Worm (Caenorhabditis elegans) whole organism, L4 larva: ENCODE data around the gene decr-1.1.

Source experiments
- T20F7.1 ChIP-seq: fragments of 200-800 bp; sonication (Bioruptor generic); optimal IDR thresholded peaks from 2 replicates; lab custom pipeline; 2018; ENCODE audit warnings: mild to moderate bottlenecking, missing genetic modification characterization, missing compliant biosample characterization
- ZK546.5 ChIP-seq, 2 experiments: sonication (generic microtip); optimal IDR thresholded peaks; 2 replicates each; lab custom pipeline; 2017; ENCODE audit warnings: missing biosample characterization in 2 of 2, missing genetic modification characterization in 2 of 2
- aha-1 ChIP-seq: fragments of 150-350 bp; peaks from one replicate; lab custom pipeline; 2014; ENCODE audit warnings: missing biosample characterization, missing genetic modification characterization
- arid-1 ChIP-seq: fragments of 200-800 bp; sonication (Bioruptor generic); conservative IDR thresholded peaks from 2 replicates; pipeline ENCODE4 v1.3.6; 2022; ENCODE audit warnings: missing genetic modification reagents, missing genetic modification characterization, missing compliant biosample characterization
- ceh-20 ChIP-seq: fragments of 200-800 bp; sonication (Bioruptor generic); IDR thresholded peaks from 2 replicates; pipeline ENCODE4 v1.3.6; 2022; ENCODE audit warnings: missing genetic modification reagents, missing genetic modification characterization, missing compliant biosample characterization
- ceh-32 ChIP-seq: sonication (generic microtip); optimal IDR thresholded peaks from 2 replicates; lab custom pipeline; 2016; ENCODE audit warnings: mild to moderate bottlenecking, missing genetic modification characterization, missing compliant biosample characterization; ENCODE audit not compliant: poor library complexity
- ceh-62 ChIP-seq: sonication (generic microtip); optimal IDR thresholded peaks from 2 replicates; lab custom pipeline; 2017; ENCODE audit warnings: missing biosample characterization, missing genetic modification characterization
- ceh-82 ChIP-seq: sonication (generic microtip); optimal IDR thresholded peaks from 2 replicates; lab custom pipeline; 2017; ENCODE audit warnings: missing biosample characterization, missing genetic modification characterization
- ces-1 ChIP-seq: fragments of 150-350 bp; sonication (generic microtip); optimal IDR thresholded peaks from 4 replicates; lab custom pipeline; 2014; ENCODE audit warnings: missing biosample characterization, missing genetic modification reagents, missing genetic modification characterization
- ctbp-1 ChIP-seq: fragments of 200-800 bp; sonication (Bioruptor generic); IDR thresholded peaks from 2 replicates; pipeline ENCODE4 v1.3.6; 2022; ENCODE audit warnings: missing genetic modification reagents, missing genetic modification characterization, missing compliant biosample characterization
- daf-16 ChIP-seq, 3 experiments: sonication (generic microtip); optimal IDR thresholded peaks; 2 replicates each; lab custom pipeline; 2016 to 2017; ENCODE audit warnings: missing genetic modification characterization in 3 of 3, missing genetic modification reagents in 3 of 3, mild to moderate bottlenecking in 2 of 3, missing compliant biosample characterization in 2 of 3, missing biosample characterization in 1 of 3, moderate library complexity in 1 of 3
- daf-8 ChIP-seq: fragments of 200-800 bp; sonication (Bioruptor generic); IDR thresholded peaks from 2 replicates; pipeline ENCODE4 v1.3.6; 2022; ENCODE audit warnings: missing genetic modification characterization, missing compliant biosample characterization
- dmd-6 ChIP-seq: fragments of 200-800 bp; sonication (Bioruptor generic); IDR thresholded peaks from 2 replicates; pipeline ENCODE4 v1.3.6; 2022; ENCODE audit warnings: missing genetic modification reagents, missing genetic modification characterization, missing compliant biosample characterization
- dpl-1 ChIP-seq: fragments of 150-350 bp; optimal IDR thresholded peaks from 2 replicates; lab custom pipeline; 2014; ENCODE audit warnings: missing biosample characterization, missing genetic modification reagents, missing genetic modification characterization
- dve-1 ChIP-seq: sonication (generic microtip); optimal IDR thresholded peaks from 2 replicates; lab custom pipeline; 2017; ENCODE audit warnings: antibody characterized with exemption, mild to moderate bottlenecking, missing genetic modification characterization, missing compliant biosample characterization; ENCODE audit not compliant: insufficient read depth
- egl-43 ChIP-seq: fragments of 200-800 bp; sonication (Bioruptor generic); IDR thresholded peaks from 2 replicates; pipeline ENCODE4 v1.3.6; 2022; ENCODE audit warnings: missing genetic modification reagents, missing genetic modification characterization, missing compliant biosample characterization
- hlh-11 ChIP-seq: fragments of 200-800 bp; sonication (Bioruptor generic); optimal IDR thresholded peaks from 2 replicates; lab custom pipeline; 2018; ENCODE audit warnings: mild to moderate bottlenecking, missing genetic modification characterization, missing compliant biosample characterization
- hlh-30 ChIP-seq: sonication (generic microtip); optimal IDR thresholded peaks from 2 replicates; lab custom pipeline; 2017; ENCODE audit warnings: antibody characterized with exemption, mild to moderate bottlenecking, missing genetic modification characterization, missing compliant biosample characterization; ENCODE audit not compliant: insufficient read depth
- hmg-1.1 ChIP-seq: fragments of 200-800 bp; sonication (Bioruptor generic); IDR thresholded peaks from 2 replicates; pipeline ENCODE4 v1.3.6; 2022; ENCODE audit warnings: missing genetic modification reagents, missing genetic modification characterization, missing compliant biosample characterization
- lin-1 ChIP-seq: fragments of 200-800 bp; sonication (Bioruptor generic); IDR thresholded peaks from 2 replicates; pipeline ENCODE4 v1.3.6; 2022; ENCODE audit warnings: missing genetic modification reagents, missing genetic modification characterization, missing compliant biosample characterization
- lin-38 ChIP-seq: fragments of 200-800 bp; sonication (Bioruptor generic); IDR thresholded peaks from 2 replicates; pipeline ENCODE4 v1.3.6; 2022; ENCODE audit warnings: missing genetic modification reagents, missing genetic modification characterization, missing compliant biosample characterization
- lin-39 ChIP-seq: fragments of 150-350 bp; optimal IDR thresholded peaks from 2 replicates; lab custom pipeline; 2014; ENCODE audit warnings: missing biosample characterization, missing genetic modification reagents, missing genetic modification characterization
- mdt-29 ChIP-seq: fragments of 200-800 bp; sonication (Bioruptor generic); IDR thresholded peaks from 2 replicates; pipeline ENCODE4 v1.3.6; 2022; ENCODE audit warnings: missing genetic modification reagents, missing genetic modification characterization, missing compliant biosample characterization
- mes-2 ChIP-seq: sonication (generic microtip); optimal IDR thresholded peaks from 2 replicates; lab custom pipeline; 2016; ENCODE audit warnings: missing genotype, mild to moderate bottlenecking, missing genetic modification characterization, missing compliant biosample characterization; ENCODE audit not compliant: poor library complexity, severe bottlenecking
- mxl-2 ChIP-seq: fragments of 200-800 bp; sonication (Bioruptor generic); conservative IDR thresholded peaks from 2 replicates; pipeline ENCODE4 v1.3.6; 2022; ENCODE audit warnings: missing genetic modification reagents, missing genetic modification characterization, missing compliant biosample characterization
- nhr-10 ChIP-seq: fragments of 150-350 bp; optimal IDR thresholded peaks from 2 replicates; lab custom pipeline; 2014; ENCODE audit warnings: missing biosample characterization, missing genetic modification characterization
- nhr-11 ChIP-seq: fragments of 150-350 bp; optimal IDR thresholded peaks from 2 replicates; lab custom pipeline; 2014; ENCODE audit warnings: missing biosample characterization, missing genetic modification characterization
- nhr-237 ChIP-seq: sonication (generic microtip); optimal IDR thresholded peaks from 2 replicates; lab custom pipeline; 2017; ENCODE audit warnings: missing biosample characterization, missing genetic modification characterization
- nhr-28 ChIP-seq: fragments of 150-350 bp; optimal IDR thresholded peaks from 2 replicates; lab custom pipeline; 2014; ENCODE audit warnings: missing biosample characterization, missing genetic modification characterization
- nhr-41 ChIP-seq: fragments of 200-800 bp; sonication (Bioruptor generic); IDR thresholded peaks from 2 replicates; pipeline ENCODE4 v1.3.6; 2022; ENCODE audit warnings: missing genetic modification reagents, missing genetic modification characterization, missing compliant biosample characterization
- nhr-42 ChIP-seq: fragments of 200-800 bp; sonication (Bioruptor generic); IDR thresholded peaks from 2 replicates; pipeline ENCODE4 v1.3.6; 2022; ENCODE audit warnings: missing genetic modification characterization, missing compliant biosample characterization
- nhr-77 ChIP-seq: fragments of 150-350 bp; optimal IDR thresholded peaks from 2 replicates; lab custom pipeline; 2014; ENCODE audit warnings: missing biosample characterization, missing genetic modification characterization
- pha-4 ChIP-seq, 2 experiments: fragments of 150-350 bp in 1 of 2; fragments of 200-800 bp in 1 of 2; sonication (Bioruptor generic) in 1 of 2; IDR thresholded peaks in 1 of 2; optimal IDR thresholded peaks in 1 of 2; 2 replicates each; pipeline versions ENCODE4 v1.3.6 to Lab custom; 2014 to 2022; ENCODE audit warnings: missing genetic modification characterization in 2 of 2, missing genetic modification reagents in 2 of 2, missing biosample characterization in 1 of 2, missing compliant biosample characterization in 1 of 2
- pqm-1 ChIP-seq: sonication (generic microtip); optimal IDR thresholded peaks from 2 replicates; lab custom pipeline; 2017; ENCODE audit warnings: missing biosample characterization, missing genetic modification characterization
- saeg-2 ChIP-seq: fragments of 200-800 bp; sonication (Bioruptor generic); IDR thresholded peaks from 2 replicates; pipeline ENCODE4 v1.3.6; 2022; ENCODE audit warnings: missing genetic modification reagents, missing genetic modification characterization, missing compliant biosample characterization
- sdz-12 ChIP-seq: fragments of 200-800 bp; sonication (Bioruptor generic); optimal IDR thresholded peaks from 2 replicates; lab custom pipeline; 2018; ENCODE audit warnings: mild to moderate bottlenecking, missing genetic modification characterization, missing compliant biosample characterization
- set-16 ChIP-seq: fragments of 200-800 bp; sonication (Bioruptor generic); IDR thresholded peaks from 2 replicates; pipeline ENCODE4 v1.3.6; 2022; ENCODE audit warnings: missing genetic modification reagents, missing genetic modification characterization, missing compliant biosample characterization
- snpc-4 ChIP-seq: fragments of 150-350 bp; optimal IDR thresholded peaks from 2 replicates; lab custom pipeline; 2014; ENCODE audit warnings: missing biosample characterization, missing genetic modification characterization
- unc-62 ChIP-seq, 3 experiments: fragments of 150-350 bp in 1 of 3; sonication (generic microtip); optimal IDR thresholded peaks in 2 of 3; peaks in 1 of 3; 1 replicate in 1 of 3; 2 replicates in 2 of 3; lab custom pipeline; 2014 to 2017; ENCODE audit warnings: missing biosample characterization in 3 of 3, missing genetic modification characterization in 3 of 3, missing genetic modification reagents in 3 of 3, missing genotype in 1 of 3
- zfp-3 ChIP-seq: fragments of 200-800 bp; sonication (Bioruptor generic); conservative IDR thresholded peaks from 2 replicates; pipeline ENCODE4 v1.3.6; 2022; ENCODE audit warnings: missing genetic modification reagents, missing genetic modification characterization, missing compliant biosample characterization

decr-1.1 gene

DNA sequence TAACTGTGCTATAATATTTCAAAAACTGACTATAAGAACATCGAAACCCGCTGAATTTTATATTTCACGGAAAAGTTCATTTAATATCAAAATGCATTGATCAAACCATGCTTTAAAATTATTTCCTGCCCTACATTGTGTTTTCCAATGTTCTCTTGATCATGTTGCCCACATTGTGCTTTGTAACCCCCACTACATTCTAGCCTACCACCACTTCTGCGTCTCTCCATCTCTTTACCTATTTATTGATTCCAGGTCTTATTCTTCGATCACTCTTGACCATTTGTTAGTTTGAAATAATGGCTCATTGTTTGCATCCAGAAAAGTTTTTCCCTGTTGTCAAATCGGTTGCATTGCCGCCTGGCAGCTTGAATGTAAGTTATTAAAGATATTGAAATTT is at the start of gene decr-1.1:
decr-1.1 (plus strand) TSS at position 210 of the 400 bp plus-strand sequence.
- peak; percentile 95 for TF ChIP-seq aha-1 (tag; lab: Kevin White, UChicago)
- TF ChIP-seq set-16 (GFP tag; lab: Robert Waterston, UW): no peak
- TF ChIP-seq pqm-1 (tag; lab: Kevin White, UChicago): peak; percentile 12
- TF ChIP-seq hmg-1.1: no peak
- no peak for TF ChIP-seq daf-8 (GFP tag; lab: Robert Waterston, UW)
- peak; percentile 55 for TF ChIP-seq nhr-77
- TF ChIP-seq ctbp-1 (GFP tag; lab: Robert Waterston, UW): no peak
- peak; percentile 17 for TF ChIP-seq dve-1 (tag; lab: Kevin White, UChicago)
- TF ChIP-seq T20F7.1 (GFP tag; lab: Kevin White, UChicago): peak; percentile 28
- peak; percentile 20 for TF ChIP-seq hlh-11 (tag; lab: Kevin White, UChicago)
- TF ChIP-seq hlh-30 (tag; lab: Kevin White, UChicago): peak; percentile 23
- TF ChIP-seq daf-16 (GFP tag; optimal IDR thresholded peaks at IDR 0.05; lab: Kevin White, UChicago): no peak
- TF ChIP-seq daf-16 (tag; optimal IDR thresholded peaks at IDR 0.05; lab: Kevin White, UChicago): peak; percentile 74
- TF ChIP-seq nhr-28: peak; percentile 95
- TF ChIP-seq nhr-10: peak; percentile 19
- TF ChIP-seq dmd-6 (GFP tag; lab: Robert Waterston, UW): peak; percentile 56

DNA sequence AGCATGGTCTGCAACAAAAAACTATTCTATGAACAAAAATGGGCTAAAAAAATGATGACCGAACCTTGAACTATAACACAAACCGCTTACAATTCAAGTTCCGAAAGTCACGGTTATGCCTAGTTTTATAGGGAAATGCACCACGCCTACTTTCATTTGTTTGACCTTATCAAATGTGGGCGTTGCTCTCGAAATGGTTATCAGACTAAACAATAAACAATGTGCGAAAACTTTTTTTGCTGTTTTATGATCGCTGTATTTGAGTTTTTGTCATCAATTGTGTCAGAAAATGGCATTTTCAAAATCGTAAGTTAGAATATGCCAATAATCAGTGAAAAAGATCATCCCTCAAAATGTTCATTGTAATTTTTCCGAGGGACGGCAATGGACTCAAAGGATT is 46.1 kb upstream of the decr-1.1 start, which contains the start of gene F35E12.6:
F35E12.6 (minus strand) TSS at position 101 of the 400 bp plus-strand sequence.
- no peak for TF ChIP-seq nhr-237 (tag; lab: Kevin White, UChicago)
- no peak for TF ChIP-seq zfp-3 (GFP tag; lab: Robert Waterston, UW)
- peak; percentile 2 for TF ChIP-seq dve-1 (tag; lab: Kevin White, UChicago)
- TF ChIP-seq ZK546.5 (tag; optimal IDR thresholded peaks at IDR 0.05; lab: Kevin White, UChicago): no peak
- TF ChIP-seq saeg-2 (GFP tag; lab: Robert Waterston, UW): no peak
- TF ChIP-seq ceh-82 (tag; lab: Kevin White, UChicago): no peak
- TF ChIP-seq T20F7.1 (GFP tag; lab: Kevin White, UChicago): no peak
- peak; percentile 15 for TF ChIP-seq pqm-1 (tag; lab: Kevin White, UChicago)
- no peak; the same call in 1 of the 2 replicates for TF ChIP-seq dmd-6 (GFP tag; lab: Robert Waterston, UW)
- no peak for TF ChIP-seq daf-16 (GFP tag; optimal IDR thresholded peaks at IDR 0.05; lab: Kevin White, UChicago)
- TF ChIP-seq daf-16 (tag; optimal IDR thresholded peaks at IDR 0.05; lab: Kevin White, UChicago): peak; percentile 36
- TF ChIP-seq lin-39 (tag; lab: Kevin White, UChicago): no peak
- no peak for TF ChIP-seq hlh-30 (tag; lab: Kevin White, UChicago)
- peak in 1 of 2 experiments; percentile 66 for TF ChIP-seq unc-62 (GFP tag; optimal IDR thresholded peaks at IDR 0.05 in 1 of 2; lab: Kevin White, UChicago)
- TF ChIP-seq unc-62 (tag; optimal IDR thresholded peaks at IDR 0.05; lab: Kevin White, UChicago): no peak
- TF ChIP-seq dpl-1 (GFP tag; lab: Kevin White, UChicago): no peak
- TF ChIP-seq lin-38 (GFP tag; lab: Robert Waterston, UW): no peak
- no peak for TF ChIP-seq ceh-62
- TF ChIP-seq mxl-2: no peak
- TF ChIP-seq nhr-42: no peak
- TF ChIP-seq, all 104 proteins: peak for 4

DNA sequence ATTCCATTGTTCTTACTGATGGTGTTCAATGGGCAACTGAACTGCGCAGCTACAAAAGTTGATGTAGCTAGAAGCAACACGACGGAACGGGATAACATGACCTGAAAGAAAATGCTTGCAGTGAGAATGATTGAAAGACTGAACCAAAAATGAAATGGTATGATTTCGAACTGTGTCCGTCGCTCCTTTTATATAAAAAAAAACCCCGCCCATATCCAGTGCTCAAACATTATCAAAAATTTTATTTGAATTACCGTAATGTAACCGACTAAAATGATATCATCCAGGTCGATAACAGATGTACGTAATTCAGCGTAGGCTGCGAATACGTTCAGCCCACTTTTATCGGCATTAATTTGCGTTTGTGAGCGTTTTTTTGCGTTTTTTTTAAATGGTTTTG is 43.8 kb upstream of the decr-1.1 start, which contains the start of gene irg-5:
irg-5 (minus strand) TSS at position 101 of the 400 bp plus-strand sequence.
- TF ChIP-seq unc-62 (GFP tag; optimal IDR thresholded peaks at IDR 0.05 in 1 of 2; lab: Kevin White, UChicago) (peak in 1 of 2 experiments; percentile 50), unc-62 (tag; optimal IDR thresholded peaks at IDR 0.05; lab: Kevin White, UChicago) (no peak), egl-43 (GFP tag; lab: Robert Waterston, UW) (no peak)
- TF ChIP-seq, all 104 proteins: peak for 1

DNA sequence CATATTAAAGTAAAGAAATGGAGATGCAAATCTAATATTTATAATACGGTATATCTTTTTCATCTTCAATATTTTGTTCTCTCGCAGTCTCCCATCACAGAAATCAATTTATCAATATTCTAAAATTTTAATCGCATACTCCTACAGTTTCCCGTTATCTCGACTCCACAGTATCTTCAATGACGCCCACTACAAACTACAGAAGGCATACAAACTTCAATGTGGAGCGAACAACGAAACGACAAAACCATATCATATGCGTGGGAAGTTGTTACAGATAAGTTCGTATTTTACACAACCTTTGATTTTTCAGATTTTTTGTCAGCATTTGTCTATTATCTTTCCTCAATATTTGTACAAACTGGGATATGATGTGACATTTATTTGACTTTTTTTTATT is 42.3 kb upstream of the decr-1.1 start:
- TF ChIP-seq ceh-32 (tag; lab: Kevin White, UChicago) (no peak), nhr-41 (GFP tag; lab: Robert Waterston, UW) (no peak), egl-43 (GFP tag; lab: Robert Waterston, UW) (no peak), hlh-11 (tag; lab: Kevin White, UChicago) (peak; percentile 30), mdt-29 (GFP tag; lab: Robert Waterston, UW) (no peak), pqm-1 (tag; lab: Kevin White, UChicago) (peak; percentile 72), pha-4 (GFP tag; IDR thresholded peaks at IDR 0.05; lab: Robert Waterston, UW) (no peak), pha-4 (tag; optimal IDR thresholded peaks at IDR 0.05; lab: Kevin White, UChicago) (no peak), lin-1 (GFP tag; lab: Robert Waterston, UW) (no peak), mes-2 (tag; lab: Kevin White, UChicago) (no peak), ces-1 (GFP tag; lab: Kevin White, UChicago) (no peak), ceh-20 (no peak), nhr-11 (no peak), nhr-28 (peak; percentile 94), snpc-4 (tag; lab: Kevin White, UChicago) (no peak), dpl-1 (GFP tag; lab: Kevin White, UChicago) (no peak), mxl-2 (no peak), sdz-12 (GFP tag; lab: Kevin White, UChicago) (no peak), nhr-237 (tag; lab: Kevin White, UChicago) (no peak), arid-1 (GFP tag; lab: Robert Waterston, UW) (no peak), aha-1 (tag; lab: Kevin White, UChicago) (no peak), saeg-2 (GFP tag; lab: Robert Waterston, UW) (no peak), lin-38 (GFP tag; lab: Robert Waterston, UW) (no peak)
